Worm (Caenorhabditis elegans) whole organism, L4/young adult: ENCODE measurements around the gene pcyt-2.2.

ENCODE experiments used
- W03F9.2 ChIP-seq: fragments of 150-350 bp; optimal IDR thresholded peaks from 2 replicates; lab custom pipeline; 2014; ENCODE audit warnings: missing biosample characterization, missing genetic modification characterization
- him-1 ChIP-seq: sonication (generic microtip); optimal IDR thresholded peaks from 2 replicates; lab custom pipeline; 2016; ENCODE audit warnings: missing genotype, missing genetic modification reagents, missing genetic modification characterization, missing compliant biosample characterization

DNA sequence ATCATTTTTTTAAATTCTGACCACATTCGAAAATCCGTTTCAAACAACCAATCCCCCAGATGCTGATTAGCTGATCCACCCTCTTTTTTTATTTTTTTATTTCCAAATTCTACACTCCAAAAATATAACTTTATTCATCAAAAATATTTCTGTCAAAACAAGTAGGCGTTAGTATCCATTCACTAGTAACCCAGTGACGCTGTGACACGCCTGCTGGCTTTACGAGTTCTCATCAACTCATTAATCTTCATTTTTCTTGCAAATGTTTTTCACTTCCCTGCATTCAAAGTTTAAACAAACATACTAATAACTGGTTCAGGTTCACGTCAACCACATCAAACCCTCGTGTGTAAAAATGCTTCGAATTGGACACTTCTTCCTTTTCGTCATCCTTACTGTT, 45.5 kb upstream of the pcyt-2.2 start, which contains the start of gene nlp-101:
- TF ChIP-seq W03F9.2 (no peak), him-1 (no peak)
